Fruit fly (Drosophila melanogaster) whole organism, prepupa: ENCODE data around the gene CG2656.

ENCODE experiments used
- CG8119 ChIP-seq: fragments of 200-800 bp; sonication (Bioruptor generic); IDR thresholded peaks from 3 replicates; pipeline ENCODE4 v1.3.6; 2022; ENCODE audit warnings: missing biosample characterization, missing genetic modification characterization
- CG8319 ChIP-seq: fragments of 200-800 bp; sonication (Bioruptor generic); optimal IDR thresholded peaks from 3 replicates; lab custom pipeline; 2016; ENCODE audit warnings: missing biosample characterization, missing genetic modification characterization
- esn ChIP-seq: fragments of 200-800 bp; sonication (Bioruptor generic); optimal IDR thresholded peaks from 2 replicates; lab custom pipeline; 2016; ENCODE audit warnings: missing biosample characterization, mild to moderate bottlenecking, missing genetic modification characterization, moderate library complexity

- TF ChIP-seq CG8119 (GFP tag; lab: Robert Waterston, UW), result no peak
- no peak for TF ChIP-seq esn (GFP tag; lab: Kevin White, UChicago)
- TF ChIP-seq CG8319 (GFP tag; lab: Kevin White, UChicago), result no peak
Observed at dm6 chr3R:7159615-7160014, 15.1 kb downstream of the CG2656 start.
